Fruit fly (Drosophila melanogaster) whole organism, prepupa: ENCODE measurements around the gene Ir94b.

ENCODE experiments used
- Blimp-1 ChIP-seq: fragments of 200-800 bp; sonication (Bioruptor generic); optimal IDR thresholded peaks from 3 replicates; lab custom pipeline; 2017; ENCODE audit warnings: missing biosample characterization, missing genetic modification characterization, mild to moderate bottlenecking, moderate library complexity, missing genetic modification reagents
- CG10669 ChIP-seq: fragments of 200-800 bp; sonication (Bioruptor generic); optimal IDR thresholded peaks from 3 replicates; lab custom pipeline; 2018; ENCODE audit warnings: missing biosample characterization, mild to moderate bottlenecking, missing genetic modification characterization, moderate library complexity
- CG11762 ChIP-seq: fragments of 200-800 bp; sonication (Bioruptor generic); optimal IDR thresholded peaks from 3 replicates; lab custom pipeline; 2016; ENCODE audit warnings: missing biosample characterization, missing genetic modification characterization; ENCODE audit not compliant: insufficient read depth
- CG1621 ChIP-seq: fragments of 200-800 bp; sonication (Bioruptor generic); optimal IDR thresholded peaks from 3 replicates; lab custom pipeline; 2018; ENCODE audit warnings: missing biosample characterization, mild to moderate bottlenecking, missing genetic modification characterization
- CG16779 ChIP-seq: fragments of 200-800 bp; sonication (Bioruptor generic); optimal IDR thresholded peaks from 3 replicates; lab custom pipeline; 2017; ENCODE audit warnings: missing biosample characterization, mild to moderate bottlenecking, missing genetic modification characterization
- CG6808 ChIP-seq: fragments of 200-800 bp; sonication (Bioruptor generic); optimal IDR thresholded peaks from 3 replicates; lab custom pipeline; 2017; ENCODE audit warnings: missing biosample characterization, missing genetic modification characterization, mild to moderate bottlenecking, moderate library complexity, missing genetic modification reagents
- CG8119 ChIP-seq: fragments of 200-800 bp; sonication (Bioruptor generic); IDR thresholded peaks from 3 replicates; pipeline ENCODE4 v1.3.6; 2022; ENCODE audit warnings: missing biosample characterization, missing genetic modification characterization
- CG9139 ChIP-seq: fragments of 200-800 bp; sonication (Bioruptor generic); optimal IDR thresholded peaks from 3 replicates; lab custom pipeline; 2017; ENCODE audit warnings: missing biosample characterization, mild to moderate bottlenecking, missing genetic modification characterization
- Sox102F ChIP-seq: fragments of 200-800 bp; sonication (Bioruptor generic); optimal IDR thresholded peaks from 2 replicates; lab custom pipeline; 2016; ENCODE audit warnings: missing biosample characterization, mild to moderate bottlenecking, missing genetic modification characterization
- Sox15 ChIP-seq: fragments of 200-800 bp; sonication (Bioruptor generic); optimal IDR thresholded peaks from 3 replicates; lab custom pipeline; 2016; ENCODE audit warnings: missing biosample characterization, missing genetic modification characterization
- cyc ChIP-seq: fragments of 200-800 bp; sonication (Bioruptor generic); optimal IDR thresholded peaks from 3 replicates; lab custom pipeline; 2016; ENCODE audit warnings: missing biosample characterization, missing genetic modification characterization
- eg ChIP-seq: fragments of 200-800 bp; sonication (Bioruptor generic); IDR thresholded peaks from 3 replicates; pipeline ENCODE4 v1.3.6; 2022; ENCODE audit warnings: missing biosample characterization, missing genetic modification characterization
- lz ChIP-seq: fragments of 200-800 bp; sonication (Bioruptor generic); optimal IDR thresholded peaks from 3 replicates; lab custom pipeline; 2016; ENCODE audit warnings: missing biosample characterization, missing genetic modification characterization
- spab ChIP-seq: fragments of 200-800 bp; sonication (Bioruptor generic); optimal IDR thresholded peaks from 2 replicates; lab custom pipeline; 2017; ENCODE audit warnings: missing biosample characterization, mild to moderate bottlenecking, missing genetic modification characterization, missing genetic modification reagents

DNA sequence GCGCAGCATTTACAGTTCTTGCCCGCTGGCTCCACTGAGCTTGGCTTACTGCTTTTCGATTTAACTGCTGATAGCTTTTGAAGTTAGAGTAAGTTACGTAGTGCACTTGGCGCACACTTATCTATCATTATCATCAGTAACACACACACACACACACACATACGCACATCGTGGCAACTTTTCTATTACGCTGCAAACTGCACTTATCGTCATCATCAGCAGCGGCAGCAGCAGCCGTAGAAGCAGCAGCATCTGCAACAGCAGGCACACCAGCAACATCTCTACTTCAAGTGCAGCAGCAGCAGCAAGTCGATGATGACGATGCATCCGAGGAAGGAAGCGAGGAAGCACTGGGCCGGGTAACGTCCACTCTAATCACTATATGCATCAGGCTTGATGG lies 41.6 kb upstream of the Ir94b start:
- TF ChIP-seq eg (no peak), CG9139 (GFP tag; lab: Kevin White, UChicago) (no peak), cyc (GFP tag; lab: Kevin White, UChicago) (no peak), spab (GFP tag; lab: Kevin White, UChicago) (no peak), CG1621 (tag; lab: Kevin White, UChicago) (no peak), Blimp-1 (GFP tag; lab: Kevin White, UChicago) (no peak), CG6808 (no peak), lz (GFP tag; lab: Kevin White, UChicago) (no peak), CG16779 (tag; lab: Kevin White, UChicago) (no peak), CG11762 (no peak), Sox102F (GFP tag; lab: Kevin White, UChicago) (no peak), CG10669 (no peak), CG8119 (GFP tag; lab: Robert Waterston, UW) (no peak), Sox15 (GFP tag; lab: Kevin White, UChicago) (no peak)
